Worm (Caenorhabditis elegans) whole organism, L1 larva: ENCODE measurements around the gene T27C5.12.
"Not testable (repeated sequence)": the region's sequence is repeated elsewhere in the genome, so short reads cannot be mapped to it uniquely, and the experiment has no call there.

Experiments
- ceh-82 ChIP-seq, 3 experiments: fragments of 150-350 bp in 1 of 3; sonication (generic microtip) in 2 of 3; optimal IDR thresholded peaks; 2 replicates each; lab custom pipeline; 2014 to 2017; ENCODE audit warnings: missing biosample characterization in 3 of 3, missing genetic modification characterization in 3 of 3
- nhr-20 ChIP-seq: sonication (generic microtip); optimal IDR thresholded peaks from 2 replicates; lab custom pipeline; 2016; ENCODE audit warnings: mild to moderate bottlenecking, missing genetic modification characterization, missing compliant biosample characterization
- pax-3 ChIP-seq: fragments of 200-800 bp; sonication (Bioruptor generic); optimal IDR thresholded peaks from 2 replicates; lab custom pipeline; 2018; ENCODE audit warnings: mild to moderate bottlenecking, missing genetic modification characterization, moderate library complexity, missing compliant biosample characterization

Gene T27C5.12

DNA sequence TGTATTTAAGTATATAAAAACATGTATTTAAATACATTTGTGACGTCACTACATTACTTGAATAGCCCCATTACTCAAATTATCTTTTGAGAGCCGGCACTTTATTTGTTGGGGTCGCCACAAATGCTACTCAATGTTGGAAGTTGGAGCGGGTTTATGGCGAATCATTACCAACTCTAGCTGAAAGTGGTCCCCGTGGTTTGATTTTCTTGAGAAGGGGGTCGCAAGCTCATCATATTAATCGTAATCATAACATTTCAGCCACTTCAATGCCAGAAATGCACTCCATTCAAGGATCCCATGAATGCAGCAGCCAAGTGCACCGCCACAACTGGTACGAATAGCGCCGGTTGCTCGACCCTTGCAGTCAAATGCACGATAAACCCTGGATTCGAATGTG is 49.2 kb downstream of the T27C5.12 start, which contains the start of gene F20E11.7:
F20E11.7 (plus strand) TSS at position 301 of the 400 bp plus-strand sequence.
- not testable (repeated sequence) for TF ChIP-seq ceh-82 (tag; optimal IDR thresholded peaks at IDR 0.05; lab: Kevin White, UChicago); pax-3 (tag; lab: Kevin White, UChicago); nhr-20
